Worm (Caenorhabditis elegans): Measurements from ENCODE around the gene ZC262.2.

Gene ZC262.2

DNA sequence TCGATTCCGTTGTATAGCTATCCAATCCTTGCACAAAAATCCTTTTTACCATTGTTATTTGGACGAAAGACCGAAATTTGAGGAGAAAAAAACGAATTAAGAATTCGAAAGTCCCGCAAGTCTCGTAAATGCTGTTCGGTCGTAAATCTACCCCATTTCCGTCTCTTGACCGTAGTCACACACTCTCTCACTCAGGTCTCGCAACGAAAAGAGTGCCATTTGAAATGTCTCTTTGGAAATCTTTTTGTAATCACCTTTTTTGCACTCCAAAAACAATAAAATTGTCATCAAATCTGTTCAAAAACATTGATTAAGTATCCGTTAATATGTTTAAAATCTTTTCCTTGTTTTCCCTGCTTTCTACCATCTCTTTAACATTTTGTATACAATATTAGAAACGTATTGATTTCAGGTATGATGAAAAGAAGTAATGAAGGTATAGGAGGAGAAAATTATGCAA lies 26.4 kb downstream of the ZC262.2 start, which contains the start of the genes R05D3.8 and rfp-1 (continued):
- 0 out of 2 replicates have a peak, but pooled peaks have one; percentile 36 for TF ChIP-seq ceh-88 (GFP tag; IDR thresholded peaks at IDR 0.05)
- TF ChIP-seq fkh-10 (GFP tag; optimal IDR thresholded peaks at IDR 0.05) = peak; percentile 58
- TF ChIP-seq alr-1 (tag; optimal IDR thresholded peaks at IDR 0.05; ENCODE audit: borderline replicate concordance) = no peak
- TF ChIP-seq nhr-76 (tag; optimal IDR thresholded peaks at IDR 0.05) = no peak
- peak; percentile 44 for TF ChIP-seq lin-39 (tag; optimal IDR thresholded peaks at IDR 0.05)
- TF ChIP-seq hlh-4 (tag; optimal IDR thresholded peaks at IDR 0.05) = no peak
- TF ChIP-seq irx-1 (tag; optimal IDR thresholded peaks at IDR 0.05) = peak; percentile 28
- TF ChIP-seq jun-1 (tag; optimal IDR thresholded peaks at IDR 0.05) = no peak
- peak; percentile 71 for TF ChIP-seq unc-130 (tag; optimal IDR thresholded peaks at IDR 0.05)
- no peak for TF ChIP-seq aha-1 (tag; optimal IDR thresholded peaks at IDR 0.05)
- peak; percentile 98 to 99 for TF ChIP-seq lsy-2 (tag; optimal IDR thresholded peaks at IDR 0.05)
- no peak for TF ChIP-seq nhr-84 (tag; optimal IDR thresholded peaks at IDR 0.05)
- no peak for TF ChIP-seq ceh-8 (GFP tag; optimal IDR thresholded peaks at IDR 0.05)
- no peak for TF ChIP-seq ets-5 (GFP tag; IDR thresholded peaks at IDR 0.05)
- no peak for TF ChIP-seq ceh-90 (tag; optimal IDR thresholded peaks at IDR 0.05)
- peak; percentile 43 for TF ChIP-seq ztf-4 (tag; optimal IDR thresholded peaks at IDR 0.05)
- TF ChIP-seq mdl-1 (tag; optimal IDR thresholded peaks at IDR 0.05) = peak in 1 of 2 experiments; percentile 67
- TF ChIP-seq mep-1 (tag; optimal IDR thresholded peaks at IDR 0.05) = peak; percentile 91
- TF ChIP-seq nhr-47 (tag; optimal IDR thresholded peaks at IDR 0.05) = peak; percentile 80
- TF ChIP-seq nhr-19 (GFP tag; conservative IDR thresholded peaks at IDR 0.05) = peak; percentile 68
- TF ChIP-seq lin-13 (GFP tag; optimal IDR thresholded peaks at IDR 0.05) = peak; percentile 73
- TF ChIP-seq unc-98 (GFP tag; IDR thresholded peaks at IDR 0.05) = no peak
- no peak for TF ChIP-seq hlh-17 (GFP tag; optimal IDR thresholded peaks at IDR 0.05; ENCODE audit: borderline replicate concordance)
- peak; percentile 71 for TF ChIP-seq swsn-7 (tag; optimal IDR thresholded peaks at IDR 0.05)
- TF ChIP-seq snu-23 (GFP tag; optimal IDR thresholded peaks at IDR 0.05) = peak; percentile 88
- peak; percentile 89 to 92 for TF ChIP-seq efl-1 (optimal IDR thresholded peaks at IDR 0.05)
- peak; percentile 80 to 97 for TF ChIP-seq efl-1 (GFP tag; optimal IDR thresholded peaks at IDR 0.05 in 1 of 2)
- TF ChIP-seq pqm-1 (tag; optimal IDR thresholded peaks at IDR 0.05) = no peak
- TF ChIP-seq fkh-4 (tag; optimal IDR thresholded peaks at IDR 0.05; ENCODE audit: borderline replicate concordance) = no peak
- 0 out of 2 replicates have a peak, but pooled peaks have one; percentile 7 for TF ChIP-seq mab-9 (GFP tag; IDR thresholded peaks at IDR 0.05)
- peak; percentile 90 for TF ChIP-seq nhr-77 (tag; optimal IDR thresholded peaks at IDR 0.05)
- no peak for TF ChIP-seq unc-30 (tag; optimal IDR thresholded peaks at IDR 0.05)
- no peak for TF ChIP-seq zag-1 (tag; optimal IDR thresholded peaks at IDR 0.05)
- TF ChIP-seq grh-1 (GFP tag; IDR thresholded peaks at IDR 0.05) = peak; percentile 66
- peak; percentile 76 for TF ChIP-seq tbx-2 (tag; optimal IDR thresholded peaks at IDR 0.05)
- TF ChIP-seq elt-2 (tag; optimal IDR thresholded peaks at IDR 0.05) = peak; percentile 21

DNA sequence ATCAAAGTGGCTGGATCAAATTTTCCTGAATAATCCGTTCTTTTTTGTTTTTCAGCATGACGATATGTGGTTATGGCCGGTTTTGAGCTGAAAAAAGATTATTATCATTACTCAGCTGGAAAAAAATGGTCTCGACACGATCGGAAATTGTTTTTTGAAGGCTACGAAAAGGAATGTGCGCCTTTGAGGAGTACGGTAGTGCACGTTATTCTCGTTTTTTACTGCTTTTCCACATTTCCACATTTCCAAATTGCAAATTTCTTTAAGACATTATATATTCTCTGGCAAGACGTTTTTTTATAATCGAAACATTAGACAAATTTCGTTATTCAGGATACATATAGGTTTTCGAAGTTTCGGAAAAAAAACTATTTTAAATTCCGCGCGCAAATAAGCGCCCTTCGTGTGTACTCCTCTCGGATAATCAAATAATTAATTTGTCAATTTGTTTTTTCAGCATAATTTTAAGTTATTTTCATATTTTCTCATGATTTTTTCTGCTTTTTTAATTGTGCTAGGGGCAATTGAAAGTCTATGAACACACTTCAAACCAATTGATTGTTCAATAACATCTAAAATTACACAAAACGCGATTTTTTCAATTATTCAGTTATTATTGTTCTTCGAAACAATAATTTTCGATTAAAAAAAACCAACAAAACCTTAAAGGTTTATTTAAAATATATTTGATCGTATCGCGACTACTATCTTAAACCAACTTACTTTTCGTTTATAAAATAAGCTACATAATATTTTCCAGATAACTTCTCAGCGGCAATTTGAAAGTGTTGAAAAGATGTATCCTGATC lies 31.6 kb downstream of the ZC262.2 start, which contains the start of gene R05D3.3:
Gene R05D3.3, plus strand, starts transcription at position 759 of the 809 bp plus-strand sequence.
- TF ChIP-seq efl-1 (optimal IDR thresholded peaks at IDR 0.05) (peak in 1 of 2 experiments; percentile 29), efl-1 (GFP tag; optimal IDR thresholded peaks at IDR 0.05 in 1 of 2) (peak; percentile 33 to 93), nhr-71 (tag; optimal IDR thresholded peaks at IDR 0.05) (no peak), lin-35 (GFP tag; optimal IDR thresholded peaks at IDR 0.05) (peak in 1 of 2 experiments; percentile 62), dpl-1 (GFP tag; optimal IDR thresholded peaks at IDR 0.05) (peak in 2 of 3 experiments; percentile 4 to 36), mab-9 (GFP tag; IDR thresholded peaks at IDR 0.05) (no peak)

All from whole organism, L1 larva.